Fruit fly (Drosophila melanogaster): Measurements from ENCODE around the gene CG7829.

CG7829 gene

dm6 chr3R:29798966-29799680 lies 18.4 kb downstream of the CG7829 start, which contains the start of the genes Rnb and Drice:
Gene Rnb (minus strand): TSS chr3R:29799354.
Gene Drice (plus strand): TSS chr3R:29799658.
- TF ChIP-seq psq (optimal IDR thresholded peaks at IDR 0.05) (no peak), insv (optimal IDR thresholded peaks at IDR 0.05) (no peak), Myc (optimal IDR thresholded peaks at IDR 0.05) (no peak), ttk (optimal IDR thresholded peaks at IDR 0.05) (no peak), Sin3A (optimal IDR thresholded peaks at IDR 0.05) (no peak), h (optimal IDR thresholded peaks at IDR 0.05) (no peak)

DNA sequence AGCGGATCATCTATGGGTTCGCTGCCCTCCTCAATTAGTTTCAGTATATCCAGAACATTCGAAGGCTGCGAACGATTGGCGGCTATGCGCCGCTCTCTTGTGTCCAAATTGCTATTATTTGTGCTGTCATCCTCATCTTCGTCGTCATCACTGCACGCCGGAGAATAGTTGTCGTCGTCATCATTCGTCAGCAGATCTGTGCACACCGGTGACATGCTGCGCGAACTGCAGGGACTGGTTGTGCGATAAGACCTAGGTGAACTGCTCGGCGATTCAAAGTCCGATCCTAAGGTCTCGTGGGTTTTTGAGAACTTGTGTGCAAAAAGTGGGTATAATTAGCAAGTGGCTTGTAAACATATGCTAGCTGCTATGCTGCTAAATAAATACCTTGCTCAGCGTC lies 20.4 kb downstream of the CG7829 start:
- TF ChIP-seq Myc (optimal IDR thresholded peaks at IDR 0.05) (no peak), ttk (optimal IDR thresholded peaks at IDR 0.05) (no peak), Sin3A (optimal IDR thresholded peaks at IDR 0.05) (no peak), insv (optimal IDR thresholded peaks at IDR 0.05) (no peak), psq (optimal IDR thresholded peaks at IDR 0.05) (no peak), h (optimal IDR thresholded peaks at IDR 0.05) (no peak)

- TF ChIP-seq psq (optimal IDR thresholded peaks at IDR 0.05) (no peak), ttk (optimal IDR thresholded peaks at IDR 0.05) (no peak), insv (optimal IDR thresholded peaks at IDR 0.05) (no peak), Myc (optimal IDR thresholded peaks at IDR 0.05) (no peak), h (optimal IDR thresholded peaks at IDR 0.05) (no peak), Sin3A (optimal IDR thresholded peaks at IDR 0.05) (no peak)
Observed at dm6 chr3R:29794161-29794882, 23.2 kb downstream of the CG7829 start, which contains the start of gene sro. Gene sro (plus strand): TSS chr3R:29794597.

- no peak for TF ChIP-seq Sin3A (optimal IDR thresholded peaks at IDR 0.05)
- no peak for TF ChIP-seq ttk (optimal IDR thresholded peaks at IDR 0.05)
- TF ChIP-seq insv (optimal IDR thresholded peaks at IDR 0.05): no peak
- TF ChIP-seq psq (optimal IDR thresholded peaks at IDR 0.05): no peak
Observed at dm6 chr3R:29790183-29790582, 27.4 kb downstream of the CG7829 start.

dm6 chr3R:29787891-29788549 lies 29.5 kb downstream of the CG7829 start:
- TF ChIP-seq insv (optimal IDR thresholded peaks at IDR 0.05) (no peak), h (optimal IDR thresholded peaks at IDR 0.05) (no peak), Sin3A (optimal IDR thresholded peaks at IDR 0.05) (no peak), ttk (optimal IDR thresholded peaks at IDR 0.05) (no peak)

- TF ChIP-seq Sin3A (optimal IDR thresholded peaks at IDR 0.05): no peak
Observed at dm6 chr3R:29786016-29786996, 31.3 kb downstream of the CG7829 start.

- TF ChIP-seq Sin3A (optimal IDR thresholded peaks at IDR 0.05) (no peak), insv (optimal IDR thresholded peaks at IDR 0.05) (no peak), psq (optimal IDR thresholded peaks at IDR 0.05) (no peak), Myc (optimal IDR thresholded peaks at IDR 0.05) (no peak), ttk (optimal IDR thresholded peaks at IDR 0.05) (no peak), h (optimal IDR thresholded peaks at IDR 0.05) (no peak)
Observed at dm6 chr3R:29785242-29785641, 32.3 kb downstream of the CG7829 start.

DNA sequence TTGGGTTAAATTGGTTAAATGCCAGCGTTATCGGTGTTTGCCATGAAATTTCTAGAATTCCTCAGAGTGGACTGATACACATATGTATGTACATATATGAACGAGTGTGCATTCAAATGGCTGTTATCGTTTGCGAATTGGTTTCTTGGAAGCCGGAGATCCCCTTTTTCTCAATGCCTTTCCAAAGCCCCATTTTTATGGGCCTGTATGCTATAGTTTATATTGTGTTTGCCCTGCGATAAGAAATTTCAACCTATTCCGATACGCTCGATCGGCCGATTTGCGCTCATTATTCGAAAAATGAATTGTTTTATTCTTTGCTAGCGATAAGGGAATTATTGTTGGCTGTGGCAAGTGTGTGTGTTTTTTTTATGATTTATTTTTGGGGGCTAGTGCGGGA lies 34.4 kb downstream of the CG7829 start:
- TF ChIP-seq insv (optimal IDR thresholded peaks at IDR 0.05): no peak
- no peak for TF ChIP-seq h (optimal IDR thresholded peaks at IDR 0.05)
- no peak for TF ChIP-seq psq (optimal IDR thresholded peaks at IDR 0.05)
- no peak for TF ChIP-seq Sin3A (optimal IDR thresholded peaks at IDR 0.05)
- no peak for TF ChIP-seq Myc (optimal IDR thresholded peaks at IDR 0.05)
- no peak for TF ChIP-seq ttk (optimal IDR thresholded peaks at IDR 0.05)

DNA sequence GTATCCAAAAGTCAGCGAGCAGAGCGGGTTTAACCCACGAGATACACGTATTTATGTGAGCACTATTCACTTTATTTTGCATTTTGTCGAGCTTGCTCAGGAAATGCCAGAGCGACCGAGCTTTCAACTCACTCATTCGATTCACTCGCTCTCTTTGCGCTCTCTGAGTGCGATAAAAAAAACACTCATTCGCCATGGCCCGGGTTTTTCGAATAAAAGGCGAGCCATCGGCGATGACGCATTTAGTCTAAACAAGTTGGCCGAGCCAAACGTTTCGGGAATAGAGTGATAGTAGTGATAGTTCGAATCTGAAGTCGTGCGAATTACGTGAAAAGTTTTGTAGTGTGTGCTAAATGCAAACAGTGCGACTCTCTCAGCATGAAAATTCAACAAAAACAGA lies 35.2 kb downstream of the CG7829 start:
- TF ChIP-seq psq (optimal IDR thresholded peaks at IDR 0.05) (no peak), ttk (optimal IDR thresholded peaks at IDR 0.05) (no peak), Myc (optimal IDR thresholded peaks at IDR 0.05) (no peak), insv (optimal IDR thresholded peaks at IDR 0.05) (no peak), Sin3A (optimal IDR thresholded peaks at IDR 0.05) (no peak), h (optimal IDR thresholded peaks at IDR 0.05) (no peak)

DNA sequence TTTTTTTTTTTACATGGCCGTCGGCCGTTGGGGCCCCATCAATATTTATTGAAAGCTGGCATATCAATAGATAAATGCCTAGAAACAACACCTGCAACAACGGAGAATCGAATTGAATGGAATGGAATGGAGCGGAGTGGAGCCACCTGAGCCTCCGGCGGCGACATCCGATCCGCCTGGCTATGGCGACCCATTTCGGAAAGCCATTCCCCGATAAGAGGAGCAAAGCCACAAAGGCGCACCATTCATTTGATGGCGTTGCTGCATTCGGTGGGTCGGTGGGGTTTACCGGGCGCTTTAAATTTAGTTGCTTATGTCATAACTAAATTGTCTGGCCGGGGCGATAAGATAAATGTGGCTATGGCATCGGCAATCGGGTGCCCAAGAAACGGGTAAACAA lies 35.7 kb downstream of the CG7829 start:
- TF ChIP-seq insv (optimal IDR thresholded peaks at IDR 0.05) (no peak), h (optimal IDR thresholded peaks at IDR 0.05) (no peak), psq (optimal IDR thresholded peaks at IDR 0.05) (no peak), Sin3A (optimal IDR thresholded peaks at IDR 0.05) (no peak), ttk (optimal IDR thresholded peaks at IDR 0.05) (no peak), Myc (optimal IDR thresholded peaks at IDR 0.05) (no peak)

dm6 chr3R:29780402-29781029 lies 37.0 kb downstream of the CG7829 start, which contains the start of gene fig:
Gene fig (minus strand): TSS chr3R:29780452.
- TF ChIP-seq Myc (optimal IDR thresholded peaks at IDR 0.05): no peak
- TF ChIP-seq psq (optimal IDR thresholded peaks at IDR 0.05): no peak
- no peak for TF ChIP-seq ttk (optimal IDR thresholded peaks at IDR 0.05)
- TF ChIP-seq h (optimal IDR thresholded peaks at IDR 0.05): no peak
- no peak for TF ChIP-seq insv (optimal IDR thresholded peaks at IDR 0.05)
- TF ChIP-seq Sin3A (optimal IDR thresholded peaks at IDR 0.05): no peak

Measured in Kc167 (cell line).